Fruit fly (Drosophila melanogaster): ENCODE measurements around the gene Glut3.

DNA sequence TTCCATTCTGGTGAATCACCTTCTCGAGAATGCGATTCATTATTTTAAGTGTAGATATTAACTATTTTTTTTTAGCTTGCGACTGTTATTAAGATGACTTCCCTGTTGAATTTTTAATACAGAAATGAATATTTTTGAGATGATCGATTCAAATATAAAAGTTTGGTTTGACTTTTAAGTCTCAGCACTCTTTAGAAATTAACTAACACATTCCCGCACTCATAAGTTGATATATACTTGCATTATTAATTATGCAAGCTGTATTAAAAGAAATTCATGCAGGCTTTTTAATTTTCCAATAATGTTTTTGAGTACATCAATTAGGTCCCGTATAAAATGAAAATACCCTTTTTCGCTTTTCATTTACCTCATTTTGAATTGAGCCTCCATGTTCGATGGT, 36.9 kb upstream of the Glut3 start, which contains the start of gene CG31275:
- no peak for TF ChIP-seq Vsx2 (GFP tag; optimal IDR thresholded peaks at IDR 0.05; ENCODE audit: partially characterized antibody)
- no peak for TF ChIP-seq Hnf4 (GFP tag; optimal IDR thresholded peaks at IDR 0.05)
- no peak for TF ChIP-seq Abd-B (GFP tag; optimal IDR thresholded peaks at IDR 0.05)
- no peak for TF ChIP-seq jim (GFP tag; optimal IDR thresholded peaks at IDR 0.05)
- no peak for TF ChIP-seq Hr83 (GFP tag; optimal IDR thresholded peaks at IDR 0.05; ENCODE audit: poor library complexity, severe bottlenecking)
- no peak for TF ChIP-seq CrebA (GFP tag; optimal IDR thresholded peaks at IDR 0.05; ENCODE audit: borderline replicate concordance)
- TF ChIP-seq rgr (GFP tag; optimal IDR thresholded peaks at IDR 0.05), result no peak
- no peak for TF ChIP-seq GATAd (GFP tag; optimal IDR thresholded peaks at IDR 0.05)
- no peak for TF ChIP-seq lola (GFP tag; optimal IDR thresholded peaks at IDR 0.05)
